Worm (Caenorhabditis elegans): ENCODE data around the gene F53E10.5.

Gene F53E10.5

DNA sequence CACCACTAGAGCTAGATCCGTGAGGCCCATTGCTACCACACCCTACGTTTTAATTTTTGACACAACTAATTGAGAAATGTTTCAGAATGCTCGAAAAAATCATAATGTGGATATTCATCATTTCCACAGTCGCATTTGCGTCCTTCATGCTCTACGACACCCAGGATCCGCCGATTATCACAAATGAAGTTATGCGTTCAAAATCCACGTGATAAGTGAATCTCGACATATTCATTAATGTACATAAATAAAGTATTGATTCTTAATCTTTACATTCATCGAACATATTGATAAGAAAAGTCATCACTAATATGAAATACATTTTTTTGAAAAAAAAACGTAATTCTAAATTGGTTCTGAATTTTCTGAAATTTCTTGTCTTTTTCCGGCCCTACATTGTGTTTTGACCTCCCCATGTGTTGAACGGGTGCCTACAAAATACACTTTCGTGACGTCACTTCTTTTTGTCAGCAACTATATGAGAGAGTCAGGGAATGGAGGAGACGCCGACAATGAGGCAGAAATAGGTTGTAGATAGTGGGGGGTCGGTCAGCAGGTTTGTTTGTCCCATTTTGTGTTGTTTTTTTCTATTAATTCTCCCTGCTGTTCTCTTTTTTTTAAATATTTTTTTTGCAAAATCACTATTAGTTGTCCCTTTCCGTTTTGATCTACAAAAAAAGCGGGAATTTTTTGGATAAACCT lies 16.4 kb upstream of the F53E10.5 start, which contains the start of gene F53E10.1 (continued):
- no peak for TF ChIP-seq aly-2 (tag; optimal IDR thresholded peaks at IDR 0.05)

DNA sequence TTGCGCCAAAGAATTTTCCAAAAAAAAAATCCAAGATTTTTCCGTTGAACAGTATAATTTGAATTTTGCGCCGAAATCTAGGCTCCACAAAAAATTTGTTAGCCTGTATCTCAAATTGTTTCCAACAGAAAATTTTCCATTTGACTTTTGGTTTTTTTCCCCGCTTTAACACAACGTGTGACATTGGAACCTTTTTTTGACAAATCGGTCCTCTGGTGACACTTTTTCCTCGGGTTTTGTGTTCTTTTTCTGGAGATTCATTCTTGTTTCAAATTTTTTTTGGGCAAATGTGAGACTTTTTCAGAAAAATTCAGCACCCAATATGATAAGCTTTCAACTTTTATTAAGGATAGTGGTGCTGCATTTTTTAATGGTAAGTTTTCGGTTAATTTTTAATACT lies 9.6 kb upstream of the F53E10.5 start, which contains the start of gene acr-17:
Gene acr-17, plus strand, starts transcription at position 301 of the 400 bp plus-strand sequence.
- no peak for TF ChIP-seq aly-2 (tag; optimal IDR thresholded peaks at IDR 0.05)
- TF ChIP-seq nhr-76 (tag; optimal IDR thresholded peaks at IDR 0.05), result no peak
- TF ChIP-seq lin-15B (tag; optimal IDR thresholded peaks at IDR 0.05), result no peak
- TF ChIP-seq fkh-2 (tag; optimal IDR thresholded peaks at IDR 0.05), result no peak
- no peak for TF ChIP-seq jun-1 (tag; optimal IDR thresholded peaks at IDR 0.05)
- no peak for TF ChIP-seq ceh-28 (tag; optimal IDR thresholded peaks at IDR 0.05)

DNA sequence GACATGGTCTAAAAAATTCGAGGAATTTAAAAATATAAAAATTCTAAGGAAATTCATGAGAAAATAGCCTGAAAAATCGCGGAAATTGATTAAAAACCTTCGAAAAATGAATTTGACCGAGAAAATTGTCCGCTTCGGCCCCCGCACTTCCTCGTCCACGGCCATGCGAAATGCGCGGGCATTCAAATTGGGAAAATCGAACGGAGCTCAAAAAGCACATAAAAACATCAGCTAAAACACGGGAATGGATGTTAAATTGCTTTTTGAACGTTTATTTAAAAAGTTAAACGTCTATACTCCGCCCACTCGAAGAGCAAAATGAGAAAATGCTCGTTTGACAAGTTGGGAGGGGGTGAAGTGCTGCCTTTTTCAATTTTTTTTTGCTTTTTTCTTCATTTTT lies 4.3 kb upstream of the F53E10.5 start, which contains the start of gene F53E10.6:
Gene F53E10.6, minus strand, starts transcription at position 8 of the 400 bp plus-strand sequence.
- TF ChIP-seq elt-1 (tag; optimal IDR thresholded peaks at IDR 0.05), result no peak
- no peak for TF ChIP-seq egl-5 (tag; optimal IDR thresholded peaks at IDR 0.05)
- no peak for TF ChIP-seq lsy-12 (tag; optimal IDR thresholded peaks at IDR 0.05)
- no peak for TF ChIP-seq nhr-77 (tag; optimal IDR thresholded peaks at IDR 0.05)
- no peak for TF ChIP-seq zag-1 (tag; optimal IDR thresholded peaks at IDR 0.05)
- no peak for TF ChIP-seq aly-2 (tag; optimal IDR thresholded peaks at IDR 0.05)
- peak; percentile 42 for TF ChIP-seq nfya-1 (tag; optimal IDR thresholded peaks at IDR 0.05; ENCODE audit: insufficient read depth)
- no peak for TF ChIP-seq unc-62 (GFP tag; optimal IDR thresholded peaks at IDR 0.05)
- TF ChIP-seq ceh-9 (tag; optimal IDR thresholded peaks at IDR 0.05), result no peak
- no peak for TF ChIP-seq nhr-67 (tag; optimal IDR thresholded peaks at IDR 0.05)
- no peak for TF ChIP-seq nhr-11 (tag; optimal IDR thresholded peaks at IDR 0.05)
- no peak for TF ChIP-seq elt-2 (tag; optimal IDR thresholded peaks at IDR 0.05)
- no peak for TF ChIP-seq snpc-4 (tag; optimal IDR thresholded peaks at IDR 0.05)
- peak; percentile 3 for TF ChIP-seq nhr-23 (tag; optimal IDR thresholded peaks at IDR 0.05)
- no peak for TF ChIP-seq tbx-2 (tag; optimal IDR thresholded peaks at IDR 0.05)
- TF ChIP-seq pqm-1 (tag; optimal IDR thresholded peaks at IDR 0.05), result no peak
- no peak for TF ChIP-seq nhr-43 (tag; optimal IDR thresholded peaks at IDR 0.05; ENCODE audit: poor library complexity, severe bottlenecking)
- no peak for TF ChIP-seq hmg-11 (tag; optimal IDR thresholded peaks at IDR 0.05)
- no peak for TF ChIP-seq ceh-82 (tag; optimal IDR thresholded peaks at IDR 0.05)
- no peak for TF ChIP-seq unc-39 (tag; optimal IDR thresholded peaks at IDR 0.05)
- TF ChIP-seq lin-15B (tag; optimal IDR thresholded peaks at IDR 0.05), result peak; percentile 47
- no peak for TF ChIP-seq skn-1 (tag; optimal IDR thresholded peaks at IDR 0.05)

DNA sequence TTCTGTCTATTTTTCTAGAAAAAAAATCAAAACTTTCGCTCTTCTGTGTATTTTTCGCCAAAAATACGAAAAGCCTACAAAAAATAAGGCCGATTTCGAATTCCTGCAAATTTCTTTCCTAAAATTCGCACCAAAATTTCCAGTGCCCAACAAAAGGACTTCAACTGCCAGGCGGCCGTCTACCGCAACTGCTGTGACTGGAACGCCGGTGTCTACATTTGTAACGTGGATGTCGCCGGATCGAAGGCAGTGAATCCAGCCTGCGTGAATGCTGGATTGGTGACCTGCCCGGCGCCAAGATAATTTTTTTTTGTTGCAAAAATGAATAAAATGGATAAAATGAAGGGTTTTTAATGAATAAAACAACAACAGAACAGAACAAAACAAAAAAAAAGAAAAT lies 3.1 kb upstream of the F53E10.5 start:
- no peak for TF ChIP-seq R02D3.7 (tag; optimal IDR thresholded peaks at IDR 0.05)
- TF ChIP-seq ama-1 (optimal IDR thresholded peaks at IDR 0.05), result no peak

DNA sequence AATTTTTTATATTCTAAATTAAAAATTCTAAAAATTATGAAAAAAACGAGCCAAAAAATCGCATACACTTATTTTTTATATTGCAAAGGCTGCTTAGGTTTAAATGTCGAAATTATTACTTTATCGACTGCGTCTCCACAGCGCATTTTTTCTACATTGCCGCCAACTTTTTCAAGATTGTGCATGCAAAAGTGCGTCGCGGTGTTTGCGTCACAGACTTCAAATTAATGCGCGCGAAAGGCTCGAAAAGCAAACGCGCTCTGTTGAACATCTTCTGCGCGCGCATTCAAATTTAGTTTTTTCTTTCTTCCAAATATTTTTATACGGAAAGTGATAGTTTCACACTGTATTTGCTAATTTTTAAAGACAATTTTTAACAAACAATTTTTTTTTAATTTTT lies 1.8 kb upstream of the F53E10.5 start:
- TF ChIP-seq nhr-23 (tag; optimal IDR thresholded peaks at IDR 0.05) (peak; percentile 73), lin-15B (tag; optimal IDR thresholded peaks at IDR 0.05) (peak; percentile 74), nhr-76 (tag; optimal IDR thresholded peaks at IDR 0.05) (no peak), lsy-12 (tag; optimal IDR thresholded peaks at IDR 0.05) (peak; percentile 72), fkh-2 (tag; optimal IDR thresholded peaks at IDR 0.05) (no peak), unc-39 (tag; optimal IDR thresholded peaks at IDR 0.05) (no peak), pha-4 (tag; optimal IDR thresholded peaks at IDR 0.05) (peak; percentile 90), elt-2 (tag; optimal IDR thresholded peaks at IDR 0.05) (peak; percentile 75), ceh-82 (tag; optimal IDR thresholded peaks at IDR 0.05) (peak; percentile 31), nhr-77 (tag; optimal IDR thresholded peaks at IDR 0.05) (no peak), pqm-1 (tag; optimal IDR thresholded peaks at IDR 0.05) (no peak), nhr-237 (tag; optimal IDR thresholded peaks at IDR 0.05) (no peak), nhr-11 (tag; optimal IDR thresholded peaks at IDR 0.05) (peak; percentile 52), eor-1 (tag; optimal IDR thresholded peaks at IDR 0.05) (no peak), elt-3 (tag; optimal IDR thresholded peaks at IDR 0.05) (no peak), nhr-43 (tag; optimal IDR thresholded peaks at IDR 0.05; ENCODE audit: poor library complexity, severe bottlenecking) (peak; percentile 64), snpc-4 (tag; optimal IDR thresholded peaks at IDR 0.05) (peak; percentile 32), R02D3.7 (tag; optimal IDR thresholded peaks at IDR 0.05) (peak; percentile 66), fos-1 (tag; optimal IDR thresholded peaks at IDR 0.05) (no peak), tbx-2 (tag; optimal IDR thresholded peaks at IDR 0.05) (peak; percentile 69), jun-1 (tag; optimal IDR thresholded peaks at IDR 0.05) (peak; percentile 38), skn-1 (tag; optimal IDR thresholded peaks at IDR 0.05) (peak; percentile 32), ceh-28 (tag; optimal IDR thresholded peaks at IDR 0.05) (peak; percentile 63), nhr-12 (tag; optimal IDR thresholded peaks at IDR 0.05) (no peak), nfya-1 (tag; optimal IDR thresholded peaks at IDR 0.05; ENCODE audit: insufficient read depth) (peak; percentile 72), hmg-11 (tag; optimal IDR thresholded peaks at IDR 0.05) (peak; percentile 54)

Measured in whole organism, L3 larva.